Worm (Caenorhabditis elegans) whole organism, young adult: ENCODE measurements around the gene gtl-2.

Experiments
- C17E4.6 ChIP-seq: fragments of 200-800 bp; sonication (Bioruptor generic); IDR thresholded peaks from 2 replicates; pipeline ENCODE4 v1.3.6; 2022; ENCODE audit warnings: missing genetic modification reagents, missing genetic modification characterization, missing compliant biosample characterization
- F39B2.1 ChIP-seq: fragments of 200-800 bp; sonication (Bioruptor generic); IDR thresholded peaks from 2 replicates; pipeline ENCODE4 v1.3.6; 2022; ENCODE audit warnings: missing genetic modification reagents, missing genetic modification characterization, missing compliant biosample characterization
- K11D2.4 ChIP-seq: fragments of 200-800 bp; sonication (Bioruptor generic); IDR thresholded peaks from 2 replicates; pipeline ENCODE4 v1.3.6; 2022; ENCODE audit warnings: missing genetic modification reagents, missing genetic modification characterization, missing compliant biosample characterization
- ama-1 ChIP-seq, 3 experiments: fragments of 150-350 bp in 1 of 3; sonication (generic microtip) in 2 of 3; optimal IDR thresholded peaks; 2 replicates each; lab custom pipeline; 2014 to 2018; ENCODE audit warnings: missing biosample characterization in 2 of 3, missing genetic modification characterization in 2 of 3, missing genetic modification reagents in 2 of 3
- gei-17 ChIP-seq: fragments of 200-800 bp; sonication (Bioruptor generic); optimal IDR thresholded peaks from 2 replicates; lab custom pipeline; 2018; ENCODE audit warnings: mild to moderate bottlenecking, missing genetic modification characterization, missing compliant biosample characterization
- lsy-27 ChIP-seq: sonication (generic microtip); optimal IDR thresholded peaks from 2 replicates; lab custom pipeline; 2017; ENCODE audit warnings: missing genetic modification characterization, mild to moderate bottlenecking, missing compliant biosample characterization, antibody characterized with exemption, missing genotype, borderline replicate concordance; ENCODE audit not compliant: insufficient read depth
- pha-4 ChIP-seq: fragments of 150-350 bp; sonication (generic microtip); optimal IDR thresholded peaks from 2 replicates; lab custom pipeline; 2014; ENCODE audit warnings: missing biosample characterization, missing genetic modification reagents, missing genetic modification characterization
- repo-1 ChIP-seq: sonication (generic microtip); optimal IDR thresholded peaks from 2 replicates; lab custom pipeline; 2017; ENCODE audit warnings: mild to moderate bottlenecking, missing genetic modification characterization, missing compliant biosample characterization
- unc-62 ChIP-seq: fragments of 150-350 bp; optimal IDR thresholded peaks from 2 replicates; lab custom pipeline; 2014; ENCODE audit warnings: missing biosample characterization, missing genetic modification reagents, missing genetic modification characterization

DNA sequence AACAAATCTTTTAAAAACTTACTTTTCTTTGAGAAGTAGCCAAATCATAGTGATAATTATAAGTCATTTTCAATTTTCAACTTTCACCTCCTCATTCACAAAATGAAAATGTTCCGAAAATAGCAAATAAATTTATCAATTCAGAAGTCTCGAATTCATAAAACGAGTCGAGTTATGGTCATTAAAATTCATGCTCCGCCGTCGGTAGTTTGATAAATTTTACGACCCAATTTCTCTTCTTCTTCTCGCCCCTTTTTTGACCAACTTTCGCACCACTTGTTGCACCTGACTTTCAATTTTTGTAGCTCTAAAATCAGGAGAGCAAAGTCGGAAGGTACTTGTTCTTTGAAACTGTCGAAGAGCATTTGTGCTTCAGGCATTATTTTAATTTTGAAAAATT is 43.2 kb upstream of the gtl-2 start, which contains the start of gene best-7:
- TF ChIP-seq lsy-27 (tag; lab: Kevin White, UChicago) (no peak), gei-17 (no peak), K11D2.4 (GFP tag; lab: Robert Waterston, UW) (no peak), repo-1 (tag; lab: Kevin White, UChicago) (no peak), unc-62 (no peak), F39B2.1 (GFP tag; lab: Robert Waterston, UW) (no peak), pha-4 (no peak), ama-1 (optimal IDR thresholded peaks at IDR 0.05; lab: Kevin White, UChicago) (no peak), ama-1 (GFP tag; optimal IDR thresholded peaks at IDR 0.05; lab: Kevin White, UChicago) (no peak), C17E4.6 (GFP tag; lab: Robert Waterston, UW) (no peak)
